Worm (Caenorhabditis elegans) whole organism, late embryonic: ENCODE results near the gene grd-3.
A peak's percentile ranks its signal among the peaks of the same experiment; 100 is the strongest.

Experiments
- C38D4.7 ChIP-seq: fragments of 200-800 bp; sonication (Bioruptor generic); optimal IDR thresholded peaks from 2 replicates; lab custom pipeline; 2018; ENCODE audit warnings: mild to moderate bottlenecking, missing genetic modification characterization, moderate library complexity, missing compliant biosample characterization
- F13H6.1 ChIP-seq: sonication (generic microtip); optimal IDR thresholded peaks from 2 replicates; lab custom pipeline; 2016; ENCODE audit warnings: missing genetic modification characterization, missing compliant biosample characterization
- K09A11.1 ChIP-seq: sonication (generic microtip); optimal IDR thresholded peaks from 2 replicates; lab custom pipeline; 2017; ENCODE audit warnings: antibody characterized with exemption, mild to moderate bottlenecking, missing genetic modification characterization, missing compliant biosample characterization; ENCODE audit not compliant: insufficient read depth
- Y22D7AL.16 ChIP-seq: sonication (generic microtip); optimal IDR thresholded peaks from 2 replicates; lab custom pipeline; 2016; ENCODE audit warnings: missing genetic modification characterization, missing compliant biosample characterization
- ahr-1 ChIP-seq: sonication (generic microtip); optimal IDR thresholded peaks from 2 replicates; lab custom pipeline; 2016; ENCODE audit warnings: missing genetic modification characterization, missing compliant biosample characterization
- ama-1 ChIP-seq: fragments of 150-350 bp; optimal IDR thresholded peaks from 2 replicates; lab custom pipeline; 2014
- ceh-14 ChIP-seq: sonication (generic microtip); optimal IDR thresholded peaks from 2 replicates; lab custom pipeline; 2016; ENCODE audit warnings: missing genotype, missing genetic modification characterization, missing compliant biosample characterization
- ceh-18 ChIP-seq: sonication (generic microtip); optimal IDR thresholded peaks from 2 replicates; lab custom pipeline; 2016; ENCODE audit warnings: missing genetic modification characterization, missing compliant biosample characterization
- ceh-19 ChIP-seq: fragments of 200-800 bp; sonication (Bioruptor generic); optimal IDR thresholded peaks from 2 replicates; lab custom pipeline; 2018; ENCODE audit warnings: mild to moderate bottlenecking, missing genetic modification characterization, missing compliant biosample characterization
- ceh-2 ChIP-seq: sonication (generic microtip); optimal IDR thresholded peaks from 2 replicates; lab custom pipeline; 2016; ENCODE audit warnings: missing genotype, missing genetic modification characterization, missing compliant biosample characterization
- ceh-22 ChIP-seq: sonication (generic microtip); optimal IDR thresholded peaks from 2 replicates; lab custom pipeline; 2017; ENCODE audit warnings: missing biosample characterization, missing genetic modification characterization
- ceh-30 ChIP-seq: fragments of 150-350 bp; optimal IDR thresholded peaks from 2 replicates; lab custom pipeline; 2014; ENCODE audit warnings: missing biosample characterization, missing genetic modification characterization
- ceh-31 ChIP-seq: sonication (generic microtip); optimal IDR thresholded peaks from 2 replicates; lab custom pipeline; 2016; ENCODE audit warnings: missing genetic modification characterization, missing compliant biosample characterization
- ceh-34 ChIP-seq: sonication (generic microtip); optimal IDR thresholded peaks from 2 replicates; lab custom pipeline; 2016; ENCODE audit warnings: mild to moderate bottlenecking, missing genetic modification characterization, missing compliant biosample characterization
- ceh-45 ChIP-seq: fragments of 200-800 bp; sonication (Bioruptor generic); IDR thresholded peaks from 2 replicates; pipeline ENCODE4 v1.3.6; 2022; ENCODE audit warnings: missing genetic modification reagents, missing genetic modification characterization, missing compliant biosample characterization
- dmd-4 ChIP-seq: sonication (generic microtip); optimal IDR thresholded peaks from 2 replicates; lab custom pipeline; 2016; ENCODE audit warnings: borderline replicate concordance, missing genetic modification characterization, missing compliant biosample characterization
- elt-2 ChIP-seq: sonication (generic microtip); optimal IDR thresholded peaks from 2 replicates; lab custom pipeline; 2016; ENCODE audit warnings: missing genetic modification reagents, missing genetic modification characterization, missing compliant biosample characterization
- elt-4 ChIP-seq: sonication (generic microtip); optimal IDR thresholded peaks from 2 replicates; lab custom pipeline; 2016; ENCODE audit warnings: missing genetic modification characterization, missing compliant biosample characterization
- eyg-1 ChIP-seq: sonication (generic microtip); optimal IDR thresholded peaks from 2 replicates; lab custom pipeline; 2016; ENCODE audit warnings: missing genotype, missing genetic modification characterization, missing compliant biosample characterization
- fax-1 ChIP-seq: sonication (generic microtip); optimal IDR thresholded peaks from 2 replicates; lab custom pipeline; 2016; ENCODE audit warnings: missing genotype, missing genetic modification characterization, missing compliant biosample characterization
- fkh-10 ChIP-seq: fragments of 150-350 bp; optimal IDR thresholded peaks from 2 replicates; lab custom pipeline; 2014; ENCODE audit warnings: missing biosample characterization, missing genetic modification reagents, missing genetic modification characterization
- fkh-6 ChIP-seq: sonication (generic microtip); optimal IDR thresholded peaks from 2 replicates; lab custom pipeline; 2016; ENCODE audit warnings: missing genetic modification characterization, missing compliant biosample characterization
- hlh-13 ChIP-seq: fragments of 200-800 bp; sonication (Bioruptor generic); optimal IDR thresholded peaks from 2 replicates; lab custom pipeline; 2018; ENCODE audit warnings: mild to moderate bottlenecking, missing genetic modification characterization, missing compliant biosample characterization
- hlh-6 ChIP-seq: sonication (generic microtip); optimal IDR thresholded peaks from 2 replicates; lab custom pipeline; 2016; ENCODE audit warnings: missing genotype, missing genetic modification characterization, missing compliant biosample characterization
- lin-11 ChIP-seq: fragments of 200-800 bp; sonication (Bioruptor generic); optimal IDR thresholded peaks from 2 replicates; lab custom pipeline; 2018; ENCODE audit warnings: mild to moderate bottlenecking, missing genetic modification characterization, missing compliant biosample characterization
- madf-2 ChIP-seq: sonication (generic microtip); optimal IDR thresholded peaks from 2 replicates; lab custom pipeline; 2017; ENCODE audit warnings: missing genetic modification characterization, missing compliant biosample characterization
- mec-3 ChIP-seq: sonication (generic microtip); optimal IDR thresholded peaks from 2 replicates; lab custom pipeline; 2016; ENCODE audit warnings: borderline replicate concordance, missing genetic modification characterization, missing compliant biosample characterization
- nfya-1 ChIP-seq: sonication (generic microtip); optimal IDR thresholded peaks from 2 replicates; lab custom pipeline; 2017; ENCODE audit warnings: missing genetic modification characterization, mild to moderate bottlenecking, missing compliant biosample characterization, antibody characterized with exemption, moderate library complexity
- nhr-232 ChIP-seq: sonication (generic microtip); optimal IDR thresholded peaks from 2 replicates; lab custom pipeline; 2016; ENCODE audit warnings: missing genetic modification characterization, missing compliant biosample characterization
- pag-3 ChIP-seq: sonication (generic microtip); optimal IDR thresholded peaks from 2 replicates; lab custom pipeline; 2016; ENCODE audit warnings: missing compliant biosample characterization, missing genetic modification characterization, borderline replicate concordance
- pha-4 ChIP-seq: fragments of 150-350 bp; optimal IDR thresholded peaks from 2 replicates; lab custom pipeline; 2018; ENCODE audit warnings: missing biosample characterization, missing genetic modification reagents, missing genetic modification characterization
- pqm-1 ChIP-seq: sonication (generic microtip); optimal IDR thresholded peaks from 2 replicates; lab custom pipeline; 2016; ENCODE audit warnings: missing genetic modification characterization, missing compliant biosample characterization
- pros-1 ChIP-seq: fragments of 150-350 bp; optimal IDR thresholded peaks from 2 replicates; lab custom pipeline; 2014; ENCODE audit warnings: missing biosample characterization, missing genetic modification reagents, missing genetic modification characterization
- ref-2 ChIP-seq: sonication (generic microtip); optimal IDR thresholded peaks from 2 replicates; lab custom pipeline; 2016; ENCODE audit warnings: missing genetic modification characterization, missing compliant biosample characterization
- rnt-1 ChIP-seq: sonication (generic microtip); optimal IDR thresholded peaks from 2 replicates; lab custom pipeline; 2016; ENCODE audit warnings: missing genetic modification characterization, missing compliant biosample characterization
- sdc-2 ChIP-seq: sonication (generic microtip); optimal IDR thresholded peaks from 2 replicates; lab custom pipeline; 2016; ENCODE audit warnings: missing genotype, missing genetic modification characterization, missing compliant biosample characterization
- syd-9 ChIP-seq: sonication (generic microtip); optimal IDR thresholded peaks from 2 replicates; lab custom pipeline; 2016; ENCODE audit warnings: mild to moderate bottlenecking, missing genetic modification characterization, moderate library complexity, missing compliant biosample characterization
- tbx-2 ChIP-seq: sonication (generic microtip); optimal IDR thresholded peaks from 2 replicates; lab custom pipeline; 2016; ENCODE audit warnings: missing genetic modification characterization, missing compliant biosample characterization
- ttx-3 ChIP-seq: sonication (generic microtip); optimal IDR thresholded peaks from 2 replicates; lab custom pipeline; 2016; ENCODE audit warnings: missing genetic modification reagents, missing genetic modification characterization, missing compliant biosample characterization
- unc-86 ChIP-seq: sonication (generic microtip); optimal IDR thresholded peaks from 2 replicates; lab custom pipeline; 2016; ENCODE audit warnings: missing genetic modification characterization, missing compliant biosample characterization
- zip-5 ChIP-seq: sonication (generic microtip); optimal IDR thresholded peaks from 2 replicates; lab custom pipeline; 2016; ENCODE audit warnings: missing genetic modification characterization, missing compliant biosample characterization
- ztf-16 ChIP-seq: sonication (generic microtip); optimal IDR thresholded peaks from 2 replicates; lab custom pipeline; 2017; ENCODE audit warnings: missing genetic modification characterization, missing compliant biosample characterization

grd-3 gene

DNA sequence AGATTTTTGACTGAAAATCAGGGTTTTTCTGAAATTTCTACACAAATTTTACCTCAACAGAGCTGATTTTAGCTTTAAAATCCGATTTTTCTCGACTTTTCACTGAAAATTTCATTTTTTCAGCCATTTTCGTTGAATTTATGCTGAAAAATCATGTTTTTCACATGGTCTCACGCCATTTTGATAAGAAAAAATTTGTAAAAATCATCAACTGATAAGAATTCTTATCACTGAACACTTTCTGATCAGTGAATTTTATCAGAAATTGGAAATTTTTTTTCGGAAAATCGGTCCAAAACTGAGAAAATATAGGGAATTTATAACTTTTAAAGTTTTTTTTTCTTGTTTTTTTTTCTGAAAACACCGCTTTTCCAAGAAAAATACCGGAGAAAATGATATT, 38.5 kb upstream of the grd-3 start:
- no peak for TF ChIP-seq ceh-45 (GFP tag; lab: Robert Waterston, UW)
- no peak for TF ChIP-seq ttx-3 (tag; lab: Kevin White, UChicago)
- TF ChIP-seq ceh-34 (tag; lab: Kevin White, UChicago), result no peak
- TF ChIP-seq sdc-2 (tag; lab: Kevin White, UChicago), result no peak
- peak; percentile 72 for TF ChIP-seq elt-2 (tag; lab: Kevin White, UChicago)
- TF ChIP-seq ceh-30 (tag; lab: Kevin White, UChicago), result no peak
- TF ChIP-seq, all 69 proteins: peak for 1

DNA sequence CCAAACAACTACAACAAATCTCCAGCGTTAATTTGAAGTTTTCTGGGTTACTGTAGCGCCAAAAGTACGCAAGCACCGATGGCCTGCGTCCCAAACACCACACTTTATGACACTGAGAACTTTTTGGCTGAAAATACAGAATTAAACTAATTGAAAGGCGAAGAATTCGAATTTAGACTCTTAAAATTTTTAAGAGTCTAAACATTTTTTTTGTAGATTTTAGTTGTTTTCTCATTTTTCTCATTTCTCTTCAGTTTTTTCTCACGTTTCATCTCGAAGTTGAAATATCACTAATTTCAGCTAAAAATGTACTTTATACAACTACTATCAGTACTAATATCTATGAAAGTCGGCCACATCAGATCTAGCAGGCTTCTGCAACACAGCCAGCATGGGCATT, 24.1 kb upstream of the grd-3 start, which contains the start of gene lgc-9:
TSS of gene lgc-9 (plus strand) at position 301 of the 400 bp plus-strand sequence.
- TF ChIP-seq fkh-6 (tag; lab: Kevin White, UChicago), result no peak
- no peak for TF ChIP-seq unc-86 (tag; lab: Kevin White, UChicago)
- TF ChIP-seq fkh-10 (GFP tag; lab: Kevin White, UChicago), result no peak
- no peak for TF ChIP-seq ceh-19
- no peak for TF ChIP-seq F13H6.1 (tag; lab: Kevin White, UChicago)
- TF ChIP-seq eyg-1 (tag; lab: Kevin White, UChicago), result no peak
- no peak for TF ChIP-seq ama-1 (lab: Kevin White, UChicago)
- no peak for TF ChIP-seq ttx-3 (tag; lab: Kevin White, UChicago)
- no peak for TF ChIP-seq ceh-31 (tag; lab: Kevin White, UChicago)
- no peak for TF ChIP-seq pha-4 (tag; lab: Kevin White, UChicago)
- no peak for TF ChIP-seq pag-3 (tag; lab: Kevin White, UChicago)
- TF ChIP-seq Y22D7AL.16 (tag; lab: Kevin White, UChicago), result no peak
- no peak for TF ChIP-seq dmd-4 (tag; lab: Kevin White, UChicago)
- no peak for TF ChIP-seq madf-2
- TF ChIP-seq lin-11, result no peak

DNA sequence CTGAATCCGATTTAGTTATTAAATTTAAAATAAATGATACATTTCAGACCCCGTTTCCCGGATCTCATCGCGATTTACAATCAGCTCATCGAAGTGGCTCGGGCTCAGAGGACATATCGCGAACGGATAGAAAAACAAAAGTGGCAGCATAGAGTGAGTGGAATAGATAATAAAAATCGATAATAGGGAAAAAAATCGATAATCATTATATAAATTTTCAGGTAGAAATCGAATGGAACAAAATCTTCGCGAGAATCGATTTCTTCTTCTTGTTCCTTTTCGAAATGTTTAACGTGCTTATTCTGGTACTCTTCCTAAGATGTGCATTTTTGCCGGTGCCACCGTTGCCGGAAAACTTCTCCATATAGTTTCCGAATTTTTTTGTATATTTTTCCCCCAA, 20.7 kb upstream of the grd-3 start:
- TF ChIP-seq elt-4 (tag; lab: Kevin White, UChicago) (no peak), ceh-14 (tag; lab: Kevin White, UChicago) (no peak), fkh-6 (tag; lab: Kevin White, UChicago) (no peak), hlh-6 (tag; lab: Kevin White, UChicago) (no peak), ahr-1 (tag; lab: Kevin White, UChicago) (no peak), nfya-1 (no peak), ceh-18 (tag; lab: Kevin White, UChicago) (no peak), K09A11.1 (tag; lab: Kevin White, UChicago) (no peak), zip-5 (tag; lab: Kevin White, UChicago) (no peak), hlh-13 (GFP tag; lab: Kevin White, UChicago) (no peak), ttx-3 (tag; lab: Kevin White, UChicago) (no peak), elt-2 (tag; lab: Kevin White, UChicago) (no peak), ref-2 (tag; lab: Kevin White, UChicago) (no peak), sdc-2 (tag; lab: Kevin White, UChicago) (no peak), ceh-2 (tag; lab: Kevin White, UChicago) (no peak), ceh-22 (tag; lab: Kevin White, UChicago) (no peak), C38D4.7 (GFP tag; lab: Kevin White, UChicago) (no peak), tbx-2 (no peak), nhr-232 (no peak)

DNA sequence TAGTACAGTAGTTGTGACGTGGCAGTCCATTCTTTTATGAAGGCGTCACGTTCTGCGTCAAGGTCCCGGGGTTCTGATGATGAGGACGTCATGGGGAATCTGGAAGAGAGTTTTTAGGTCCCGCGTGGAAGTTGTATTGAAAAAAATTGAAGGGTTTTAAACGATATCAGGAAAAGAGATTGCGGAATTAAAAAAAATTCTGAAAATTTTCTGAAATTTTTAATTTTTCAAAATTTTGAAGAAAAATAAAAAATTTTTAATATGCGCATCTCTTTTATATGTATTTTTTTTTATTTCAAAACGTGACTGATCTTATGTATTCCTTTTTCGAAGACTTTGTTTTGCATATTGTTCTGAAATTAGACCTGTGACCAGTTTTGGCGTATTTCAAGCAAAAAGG, 16.9 kb upstream of the grd-3 start, which contains the start of gene C04C3.6:
TSS of gene C04C3.6 (minus strand) at position 101 of the 400 bp plus-strand sequence.
- TF ChIP-seq mec-3 (tag; lab: Kevin White, UChicago) (no peak), ref-2 (tag; lab: Kevin White, UChicago) (no peak), pros-1 (tag; lab: Kevin White, UChicago) (no peak), tbx-2 (no peak), ceh-2 (tag; lab: Kevin White, UChicago) (no peak), fkh-10 (GFP tag; lab: Kevin White, UChicago) (no peak), ama-1 (lab: Kevin White, UChicago) (no peak), rnt-1 (tag; lab: Kevin White, UChicago) (no peak), lin-11 (no peak), ceh-22 (tag; lab: Kevin White, UChicago) (no peak), nhr-232 (no peak), ztf-16 (tag; lab: Kevin White, UChicago) (no peak), syd-9 (tag; lab: Kevin White, UChicago) (no peak), fax-1 (no peak), zip-5 (tag; lab: Kevin White, UChicago) (no peak), pqm-1 (no peak), ceh-45 (GFP tag; lab: Robert Waterston, UW) (no peak)
- TF ChIP-seq, all 69 proteins: peak for 0
